Fruit fly (Drosophila melanogaster): ENCODE results near the gene aph-1.
A peak's percentile ranks its signal among the peaks of the same experiment; 100 is the strongest.

DNA sequence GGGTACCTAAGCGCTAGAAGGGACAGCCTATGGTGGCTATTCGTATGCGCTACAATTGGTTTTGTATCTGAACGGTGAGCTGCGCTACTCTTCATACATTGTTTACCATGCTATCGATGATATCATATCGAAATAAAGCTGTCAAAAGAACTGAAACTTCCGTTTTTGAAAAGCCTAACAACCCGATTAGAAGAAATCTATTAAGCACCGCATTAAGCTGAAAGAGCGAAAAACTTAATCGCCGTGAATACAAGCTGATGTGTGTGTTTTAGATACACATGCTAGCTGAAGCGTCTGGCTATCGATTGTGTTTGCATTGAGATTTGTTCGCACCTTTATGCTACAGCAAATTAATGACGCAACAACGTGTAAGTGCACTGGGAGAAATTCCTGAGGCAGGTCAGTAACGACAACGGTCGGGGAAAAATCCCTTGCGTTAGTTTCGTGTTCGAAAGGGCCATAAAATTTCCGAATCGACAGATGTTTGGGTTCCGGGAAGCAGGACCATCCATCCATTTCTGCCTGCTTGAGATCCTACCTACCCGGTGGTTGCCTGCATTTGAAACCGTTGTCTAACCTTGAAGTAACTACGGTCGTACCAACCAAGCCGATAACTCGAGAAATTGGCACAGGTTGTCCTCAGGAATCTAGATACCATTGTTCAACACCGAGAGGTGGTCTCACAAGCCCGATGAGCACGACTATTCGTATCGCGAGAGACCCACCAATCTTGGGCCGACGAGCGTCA lies 15.5 kb upstream of the aph-1 start:
- peak; percentile 40 for TF ChIP-seq ey (GFP tag; optimal IDR thresholded peaks at IDR 0.05)
- peak; percentile 13 for TF ChIP-seq br (GFP tag; optimal IDR thresholded peaks at IDR 0.05)
- TF ChIP-seq Myc (optimal IDR thresholded peaks at IDR 0.05), result no peak
- TF ChIP-seq h (GFP tag; optimal IDR thresholded peaks at IDR 0.05), result peak; percentile 50
- no peak for TF ChIP-seq dsf (GFP tag; optimal IDR thresholded peaks at IDR 0.05; ENCODE audit: borderline replicate concordance)
- TF ChIP-seq psq (GFP tag; optimal IDR thresholded peaks at IDR 0.05), result no peak
- TF ChIP-seq tai (GFP tag; optimal IDR thresholded peaks at IDR 0.05), result no peak
- no peak for TF ChIP-seq Sp1 (GFP tag; optimal IDR thresholded peaks at IDR 0.05)

Data from whole organism, wandering third instar larva.